Fruit fly (Drosophila melanogaster) whole organism, embryonic: ENCODE data around the gene CG13912.

Experiments used
- Abd-B ChIP-seq: fragments of 200-800 bp; sonication (Bioruptor generic); optimal IDR thresholded peaks from 2 replicates; lab custom pipeline; 2018; ENCODE audit warnings: missing biosample characterization, mild to moderate bottlenecking, missing genetic modification characterization, moderate library complexity
- CG1024 ChIP-seq: fragments of 200-800 bp; sonication (Bioruptor generic); IDR thresholded peaks from 2 replicates; pipeline ENCODE4 v1.3.6; 2022; ENCODE audit warnings: missing biosample characterization, missing genetic modification characterization
- CG12071 ChIP-seq: fragments of 200-800 bp; sonication (Bioruptor generic); optimal IDR thresholded peaks from 3 replicates; lab custom pipeline; 2018; ENCODE audit warnings: missing biosample characterization, mild to moderate bottlenecking, missing genetic modification characterization
- CG12391 ChIP-seq: fragments of 200-800 bp; sonication (Bioruptor generic); optimal IDR thresholded peaks from 3 replicates; lab custom pipeline; 2018; ENCODE audit warnings: missing biosample characterization, mild to moderate bottlenecking, missing genetic modification characterization, moderate library complexity
- CG13296 ChIP-seq: fragments of 200-800 bp; sonication (Bioruptor generic); optimal IDR thresholded peaks from 3 replicates; lab custom pipeline; 2018; ENCODE audit warnings: missing biosample characterization, mild to moderate bottlenecking, missing genetic modification characterization
- CG15073 ChIP-seq: fragments of 200-800 bp; sonication (Bioruptor generic); optimal IDR thresholded peaks from 2 replicates; lab custom pipeline; 2016; ENCODE audit warnings: missing biosample characterization, missing genetic modification characterization
- CG15601 ChIP-seq: fragments of 200-800 bp; sonication (Bioruptor generic); optimal IDR thresholded peaks from 3 replicates; lab custom pipeline; 2019; ENCODE audit warnings: missing biosample characterization, mild to moderate bottlenecking, missing genetic modification characterization, moderate library complexity
- CG1603 ChIP-seq: fragments of 200-800 bp; sonication (Bioruptor generic); optimal IDR thresholded peaks from 2 replicates; lab custom pipeline; 2019; ENCODE audit warnings: missing biosample characterization, mild to moderate bottlenecking, missing genetic modification characterization, moderate library complexity
- CG16779 ChIP-seq: fragments of 200-800 bp; sonication (Bioruptor generic); IDR thresholded peaks from 2 replicates; pipeline ENCODE4 v1.3.6; 2022; ENCODE audit warnings: missing biosample characterization, missing genetic modification characterization
- CG16863 ChIP-seq: fragments of 200-800 bp; sonication (Bioruptor generic); optimal IDR thresholded peaks from 3 replicates; lab custom pipeline; 2016; ENCODE audit warnings: missing biosample characterization, missing genetic modification characterization
- CG17359 ChIP-seq: fragments of 200-800 bp; sonication (Bioruptor generic); optimal IDR thresholded peaks from 3 replicates; lab custom pipeline; 2018; ENCODE audit warnings: missing biosample characterization, mild to moderate bottlenecking, missing genetic modification characterization, moderate library complexity
- CG18619 ChIP-seq: fragments of 200-800 bp; sonication (Bioruptor generic); optimal IDR thresholded peaks from 3 replicates; lab custom pipeline; 2017; ENCODE audit warnings: missing biosample characterization, mild to moderate bottlenecking, missing genetic modification characterization
- CG2202 ChIP-seq: fragments of 200-800 bp; sonication (Bioruptor generic); optimal IDR thresholded peaks from 2 replicates; lab custom pipeline; 2018; ENCODE audit warnings: missing biosample characterization, mild to moderate bottlenecking, missing genetic modification characterization
- CG2875 ChIP-seq: fragments of 200-800 bp; sonication (Bioruptor generic); optimal IDR thresholded peaks from 2 replicates; lab custom pipeline; 2017; ENCODE audit warnings: missing biosample characterization, mild to moderate bottlenecking, missing genetic modification characterization, missing genetic modification reagents
- CG30431 ChIP-seq: fragments of 200-800 bp; sonication (Bioruptor generic); optimal IDR thresholded peaks from 2 replicates; lab custom pipeline; 2017; ENCODE audit warnings: missing biosample characterization, missing genetic modification characterization
- CG31365 ChIP-seq: fragments of 200-800 bp; sonication (Bioruptor generic); optimal IDR thresholded peaks from 2 replicates; lab custom pipeline; 2018; ENCODE audit warnings: missing biosample characterization, mild to moderate bottlenecking, missing genetic modification characterization
- CG43689 ChIP-seq: fragments of 200-800 bp; sonication (Bioruptor generic); IDR thresholded peaks from 2 replicates; pipeline ENCODE4 v1.3.6; 2022; ENCODE audit warnings: missing biosample characterization, missing genetic modification characterization
- CG6683 ChIP-seq: fragments of 200-800 bp; sonication (Bioruptor generic); optimal IDR thresholded peaks from 2 replicates; lab custom pipeline; 2017; ENCODE audit warnings: missing biosample characterization, mild to moderate bottlenecking, missing genetic modification characterization, missing genetic modification reagents
- CG6689 ChIP-seq: fragments of 200-800 bp; sonication (Bioruptor generic); IDR thresholded peaks from 2 replicates; pipeline ENCODE4 v1.3.6; 2022; ENCODE audit warnings: missing biosample characterization, missing genetic modification characterization
- CG8388 ChIP-seq: fragments of 200-800 bp; sonication (Bioruptor generic); optimal IDR thresholded peaks from 2 replicates; lab custom pipeline; 2019; ENCODE audit warnings: missing biosample characterization, mild to moderate bottlenecking, missing genetic modification characterization, moderate library complexity
- CrebB ChIP-seq: fragments of 200-800 bp; sonication (Bioruptor generic); optimal IDR thresholded peaks from 3 replicates; lab custom pipeline; 2018; ENCODE audit warnings: missing biosample characterization, mild to moderate bottlenecking, missing genetic modification characterization
- Dad ChIP-seq: fragments of 200-800 bp; sonication (Bioruptor generic); optimal IDR thresholded peaks from 3 replicates; lab custom pipeline; 2016; ENCODE audit warnings: missing biosample characterization, missing genetic modification characterization
- Drgx ChIP-seq: fragments of 200-800 bp; sonication (Bioruptor generic); IDR thresholded peaks from 2 replicates; pipeline ENCODE4 v1.3.6; 2022; ENCODE audit warnings: missing biosample characterization, missing genetic modification characterization
- HLH3B ChIP-seq: fragments of 200-800 bp; sonication (Bioruptor generic); IDR thresholded peaks from 2 replicates; pipeline ENCODE4 v1.3.6; 2022; ENCODE audit warnings: missing biosample characterization, missing genetic modification characterization
- Hr3 ChIP-seq: fragments of 200-800 bp; sonication (Bioruptor generic); optimal IDR thresholded peaks from 3 replicates; lab custom pipeline; 2016; ENCODE audit warnings: missing biosample characterization, missing genetic modification characterization
- Mrtf ChIP-seq: fragments of 200-800 bp; sonication (Bioruptor generic); IDR thresholded peaks from 3 replicates; pipeline ENCODE4 v1.3.6; 2022; ENCODE audit warnings: missing biosample characterization, missing genetic modification characterization
- Nf-YA ChIP-seq: fragments of 200-800 bp; sonication (Bioruptor generic); IDR thresholded peaks from 2 replicates; pipeline ENCODE4 v1.3.6; 2022; ENCODE audit warnings: missing biosample characterization, missing genetic modification characterization
- Xbp1 ChIP-seq: fragments of 200-800 bp; sonication (Bioruptor generic); optimal IDR thresholded peaks from 3 replicates; lab custom pipeline; 2016; ENCODE audit warnings: missing biosample characterization, mild to moderate bottlenecking, missing genetic modification characterization
- az2 ChIP-seq: fragments of 200-800 bp; sonication (Bioruptor generic); optimal IDR thresholded peaks from 3 replicates; lab custom pipeline; 2016; ENCODE audit warnings: missing biosample characterization, missing genetic modification characterization
- bab2 ChIP-seq: fragments of 200-800 bp; sonication (Bioruptor generic); optimal IDR thresholded peaks from 2 replicates; lab custom pipeline; 2016; ENCODE audit warnings: missing biosample characterization, missing genetic modification characterization
- caup ChIP-seq: fragments of 200-800 bp; sonication (Bioruptor generic); optimal IDR thresholded peaks from 3 replicates; lab custom pipeline; 2017; ENCODE audit warnings: missing biosample characterization, mild to moderate bottlenecking, missing genetic modification characterization, moderate library complexity; ENCODE audit not compliant: severe bottlenecking
- dysf ChIP-seq: fragments of 200-800 bp; sonication (Bioruptor generic); IDR thresholded peaks from 3 replicates; pipeline ENCODE4 v1.3.6; 2022; ENCODE audit warnings: missing biosample characterization, missing genetic modification characterization
- gem ChIP-seq: fragments of 200-800 bp; sonication (Bioruptor generic); optimal IDR thresholded peaks from 2 replicates; lab custom pipeline; 2019; ENCODE audit warnings: missing biosample characterization, mild to moderate bottlenecking, missing genetic modification characterization, moderate library complexity
- hbn ChIP-seq: fragments of 200-800 bp; sonication (Bioruptor generic); IDR thresholded peaks from 2 replicates; pipeline ENCODE4 v1.3.6; 2022; ENCODE audit warnings: missing biosample characterization, missing genetic modification characterization; ENCODE audit not compliant: partially characterized antibody
- ken ChIP-seq: fragments of 200-800 bp; sonication (Bioruptor generic); IDR thresholded peaks from 3 replicates; pipeline ENCODE4 v1.3.6; 2022; ENCODE audit warnings: missing biosample characterization, missing genetic modification characterization
- klu ChIP-seq: fragments of 200-800 bp; sonication (Bioruptor generic); IDR thresholded peaks from 2 replicates; pipeline ENCODE4 v1.3.6; 2022; ENCODE audit warnings: missing biosample characterization, missing genetic modification characterization
- knrl ChIP-seq: fragments of 200-800 bp; sonication (Bioruptor generic); IDR thresholded peaks from 3 replicates; pipeline ENCODE4 v1.3.6; 2022; ENCODE audit warnings: missing biosample characterization, missing genetic modification characterization; ENCODE audit not compliant: partially characterized antibody
- maf-S ChIP-seq: fragments of 200-800 bp; sonication (Bioruptor generic); optimal IDR thresholded peaks from 2 replicates; lab custom pipeline; 2016; ENCODE audit warnings: missing biosample characterization, missing genetic modification characterization
- pnt ChIP-seq: fragments of 200-800 bp; sonication (Bioruptor generic); optimal IDR thresholded peaks from 3 replicates; lab custom pipeline; 2016; ENCODE audit warnings: missing biosample characterization, missing genetic modification characterization
- prd ChIP-seq, 3 experiments: fragments of >200 bp in 2 of 3; fragments of 200-800 bp in 1 of 3; sonication (Bioruptor generic) in 1 of 3; optimal IDR thresholded peaks in 2 of 3; IDR thresholded peaks in 1 of 3; 2 replicates in 2 of 3; 3 replicates in 1 of 3; pipeline versions ENCODE4 v1.3.6 to Lab custom; 2017 to 2022; ENCODE audit warnings: missing biosample characterization in 1 of 3, missing genetic modification characterization in 1 of 3
- sim ChIP-seq: fragments of 200-800 bp; sonication (Bioruptor generic); IDR thresholded peaks from 2 replicates; pipeline ENCODE4 v1.3.6; 2022; ENCODE audit warnings: missing biosample characterization, missing genetic modification characterization
- slou ChIP-seq: fragments of 200-800 bp; sonication (Bioruptor generic); optimal IDR thresholded peaks from 3 replicates; lab custom pipeline; 2016; ENCODE audit warnings: missing biosample characterization, missing genetic modification characterization
- unpg ChIP-seq: fragments of 200-800 bp; sonication (Bioruptor generic); optimal IDR thresholded peaks from 3 replicates; lab custom pipeline; 2018; ENCODE audit warnings: missing biosample characterization, mild to moderate bottlenecking, missing genetic modification characterization, moderate library complexity
- z ChIP-seq: fragments of 200-800 bp; sonication (Bioruptor generic); IDR thresholded peaks from 3 replicates; pipeline ENCODE4 v1.3.6; 2022; ENCODE audit warnings: missing biosample characterization, missing genetic modification characterization
- zen ChIP-seq: fragments of 200-800 bp; sonication (Bioruptor generic); optimal IDR thresholded peaks from 3 replicates; lab custom pipeline; 2018; ENCODE audit warnings: missing biosample characterization, mild to moderate bottlenecking, missing genetic modification characterization, moderate library complexity
- zf30C ChIP-seq: fragments of 200-800 bp; sonication (Bioruptor generic); optimal IDR thresholded peaks from 3 replicates; lab custom pipeline; 2018; ENCODE audit warnings: missing biosample characterization, mild to moderate bottlenecking, missing genetic modification characterization

The CG13912 gene

dm6 chr3L:1152540-1153348, 36.6 kb upstream of the CG13912 start (continued):
- TF ChIP-seq hbn (GFP tag; lab: Robert Waterston, UW) (no peak), Xbp1 (GFP tag; lab: Kevin White, UChicago) (peak; percentile 30), CG43689 (GFP tag; lab: Robert Waterston, UW) (0 out of 2 replicates have a peak, but pooled peaks have one; percentile 9), CG30431 (no peak), CG17359 (tag; lab: Kevin White, UChicago) (peak; percentile 0), Hr3 (GFP tag; lab: Kevin White, UChicago) (peak; percentile 11), Dad (GFP tag; lab: Kevin White, UChicago) (no peak), HLH3B (GFP tag; lab: Robert Waterston, UW) (no peak)
- TF ChIP-seq, all 482 proteins: peak for 60

DNA sequence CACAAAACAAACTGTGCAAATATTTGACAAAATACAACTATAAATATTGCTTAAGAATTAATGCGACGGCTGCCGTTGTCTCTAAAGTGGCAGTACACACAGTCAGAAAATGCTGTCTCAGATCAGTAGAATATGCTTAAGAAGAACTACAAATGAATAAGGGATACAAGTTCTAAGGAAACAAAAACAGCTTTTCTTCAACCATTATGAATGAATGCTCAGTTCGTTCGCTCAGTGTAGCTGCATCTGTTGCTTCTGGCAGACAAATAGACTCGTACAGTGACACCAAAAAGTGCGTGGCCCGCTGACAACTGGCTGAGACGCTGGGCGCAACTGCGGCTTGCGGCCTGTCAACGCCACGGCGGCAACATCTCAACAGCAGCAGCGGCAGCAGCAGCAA, 23.6 kb upstream of the CG13912 start:
- TF ChIP-seq CG2875 (GFP tag; lab: Kevin White, UChicago) (no peak), caup (GFP tag; lab: Kevin White, UChicago) (no peak), pnt (GFP tag; lab: Kevin White, UChicago) (peak; percentile 20), ken (GFP tag; lab: Robert Waterston, UW) (0 out of 3 replicates have a peak, but pooled peaks have one; percentile 30), CG1603 (tag; lab: Kevin White, UChicago) (peak; percentile 21), CG8388 (GFP tag; lab: Kevin White, UChicago) (peak; percentile 92), gem (peak; percentile 21), prd (optimal IDR thresholded peaks at IDR 0.05; lab: Kevin White, UChicago) (no peak), prd (GFP tag; IDR thresholded peaks at IDR 0.05; lab: Robert Waterston, UW) (peak; percentile 10; the same call in 1 of the 3 replicates), dysf (GFP tag; lab: Robert Waterston, UW) (0 out of 3 replicates have a peak, but pooled peaks have one; percentile 30), maf-S (no peak), knrl (GFP tag; lab: Robert Waterston, UW) (0 out of 3 replicates have a peak, but pooled peaks have one; percentile 13), unpg (GFP tag; lab: Kevin White, UChicago) (peak; percentile 0), CG31365 (no peak), az2 (no peak), Drgx (peak; percentile 52), CG15073 (GFP tag; lab: Kevin White, UChicago) (no peak), Mrtf (GFP tag; lab: Robert Waterston, UW) (0 out of 3 replicates have a peak, but pooled peaks have one; percentile 6), zf30C (GFP tag; lab: Kevin White, UChicago) (peak; percentile 71)

DNA sequence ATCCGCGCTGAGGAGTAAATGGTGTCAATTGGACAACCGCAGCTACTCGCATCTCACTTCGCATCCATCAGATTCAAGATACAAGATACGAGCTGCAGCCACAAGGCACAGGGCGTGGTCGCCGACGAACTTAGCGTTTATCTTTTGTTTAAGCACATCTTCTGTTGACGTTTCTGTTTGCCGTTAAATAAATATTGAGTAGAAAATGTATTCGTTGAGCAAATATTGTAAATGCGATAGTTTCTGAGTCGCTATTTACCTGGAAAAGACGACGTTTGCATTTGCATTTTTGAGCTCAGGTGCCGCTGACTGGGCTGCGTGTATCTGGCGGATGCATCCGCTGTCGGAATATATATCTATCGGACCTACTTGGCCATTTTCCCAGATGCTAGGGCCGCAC, 23.1 kb upstream of the CG13912 start:
- TF ChIP-seq CG16863 (peak; percentile 8), slou (GFP tag; lab: Kevin White, UChicago) (no peak), bab2 (GFP tag; lab: Kevin White, UChicago) (peak; percentile 79), zen (tag; lab: Kevin White, UChicago) (peak; percentile 71), CrebB (tag; lab: Kevin White, UChicago) (peak; percentile 63), sim (GFP tag; lab: Robert Waterston, UW) (peak; percentile 86), z (GFP tag; lab: Robert Waterston, UW) (peak; percentile 57; the same call in 1 of the 3 replicates), klu (no peak), CG6683 (GFP tag; lab: Kevin White, UChicago) (peak; percentile 34), CG2202 (tag; lab: Kevin White, UChicago) (peak; percentile 86), CG1024 (GFP tag; lab: Robert Waterston, UW) (no peak; the same call in 1 of the 2 replicates), CG12071 (GFP tag; lab: Kevin White, UChicago) (peak; percentile 76), CG1603 (tag; lab: Kevin White, UChicago) (peak; percentile 78), Nf-YA (GFP tag; lab: Robert Waterston, UW) (0 out of 2 replicates have a peak, but pooled peaks have one; percentile 26), CG18619 (GFP tag; lab: Kevin White, UChicago) (peak; percentile 52), Abd-B (GFP tag; lab: Kevin White, UChicago) (no peak), CG16779 (GFP tag; lab: Robert Waterston, UW) (no peak), CG13296 (GFP tag; lab: Kevin White, UChicago) (peak; percentile 3), CG6689 (peak; percentile 42), CG12391 (tag; lab: Kevin White, UChicago) (no peak), CG15601 (peak; percentile 92)
